Worm (Caenorhabditis elegans): ENCODE results near the gene dod-3.

ce11 chrV:2769754-2770153 is 38.9 kb upstream of the dod-3 start, which contains the start of gene dhs-15:
- TF ChIP-seq Y67H2A.10 (GFP tag; conservative IDR thresholded peaks at IDR 0.05) (no peak), madf-3 (GFP tag; IDR thresholded peaks at IDR 0.05) (no peak), aptf-2 (GFP tag; conservative IDR thresholded peaks at IDR 0.05) (no peak), rec-8 (tag; optimal IDR thresholded peaks at IDR 0.05) (no peak), pha-4 (tag; optimal IDR thresholded peaks at IDR 0.05) (no peak), lsl-1 (GFP tag; optimal IDR thresholded peaks at IDR 0.05) (no peak), F39B2.1 (GFP tag; IDR thresholded peaks at IDR 0.05) (no peak), B0035.1 (tag; optimal IDR thresholded peaks at IDR 0.05) (no peak), ama-1 (optimal IDR thresholded peaks at IDR 0.05) (no peak), ama-1 (GFP tag; optimal IDR thresholded peaks at IDR 0.05) (no peak), madf-10 (tag; optimal IDR thresholded peaks at IDR 0.05) (no peak), bed-2 (GFP tag; IDR thresholded peaks at IDR 0.05) (no peak)
